Fruit fly (Drosophila melanogaster) whole organism, embryonic: ENCODE measurements around the gene TTLL1A.

Experiments used
- Abd-B ChIP-seq: fragments of 200-800 bp; sonication (Bioruptor generic); optimal IDR thresholded peaks from 2 replicates; lab custom pipeline; 2018; ENCODE audit warnings: missing biosample characterization, mild to moderate bottlenecking, missing genetic modification characterization, moderate library complexity
- CG10654 ChIP-seq: fragments of 200-800 bp; sonication (Bioruptor generic); optimal IDR thresholded peaks from 2 replicates; lab custom pipeline; 2016; ENCODE audit warnings: missing biosample characterization, missing genetic modification characterization
- CG12659 ChIP-seq: fragments of 200-800 bp; sonication (Bioruptor generic); optimal IDR thresholded peaks from 3 replicates; lab custom pipeline; 2017; ENCODE audit warnings: mild to moderate bottlenecking, missing biosample characterization, missing genetic modification reagents, missing genetic modification characterization
- CG12942 ChIP-seq: fragments of 200-800 bp; sonication (Bioruptor generic); optimal IDR thresholded peaks from 3 replicates; lab custom pipeline; 2016; ENCODE audit warnings: missing biosample characterization, missing genetic modification characterization
- CG14710 ChIP-seq: fragments of 200-800 bp; sonication (Bioruptor generic); optimal IDR thresholded peaks from 3 replicates; lab custom pipeline; 2019; ENCODE audit warnings: missing biosample characterization, mild to moderate bottlenecking, missing genetic modification characterization, moderate library complexity
- CG15479 ChIP-seq: fragments of 200-800 bp; sonication (Bioruptor generic); optimal IDR thresholded peaks from 3 replicates; lab custom pipeline; 2019; ENCODE audit warnings: missing biosample characterization, mild to moderate bottlenecking, missing genetic modification characterization, moderate library complexity
- CG1603 ChIP-seq: fragments of 200-800 bp; sonication (Bioruptor generic); optimal IDR thresholded peaks from 2 replicates; lab custom pipeline; 2019; ENCODE audit warnings: missing biosample characterization, mild to moderate bottlenecking, missing genetic modification characterization, moderate library complexity
- CG16813 ChIP-seq: fragments of 200-800 bp; sonication (Bioruptor generic); IDR thresholded peaks from 3 replicates; pipeline ENCODE4 v1.3.6; 2022; ENCODE audit warnings: missing biosample characterization, missing genetic modification characterization; ENCODE audit not compliant: partially characterized antibody
- CG17361 ChIP-seq: fragments of 200-800 bp; sonication (Bioruptor generic); IDR thresholded peaks from 3 replicates; pipeline ENCODE4 v1.3.6; 2022; ENCODE audit warnings: missing biosample characterization, missing genetic modification characterization
- CG17568 ChIP-seq: fragments of 200-800 bp; sonication (Bioruptor generic); optimal IDR thresholded peaks from 2 replicates; lab custom pipeline; 2018; ENCODE audit warnings: missing biosample characterization, mild to moderate bottlenecking, missing genetic modification characterization, moderate library complexity
- CG1792 ChIP-seq: fragments of 200-800 bp; sonication (Bioruptor generic); optimal IDR thresholded peaks from 2 replicates; lab custom pipeline; 2016; ENCODE audit warnings: missing biosample characterization, missing genetic modification characterization
- CG2129 ChIP-seq: fragments of 200-800 bp; sonication (Bioruptor generic); IDR thresholded peaks from 2 replicates; pipeline ENCODE4 v1.3.6; 2022; ENCODE audit warnings: missing biosample characterization, missing genetic modification characterization; ENCODE audit not compliant: partially characterized antibody
- CG2678 ChIP-seq: fragments of 200-800 bp; sonication (Bioruptor generic); optimal IDR thresholded peaks from 3 replicates; lab custom pipeline; 2019; ENCODE audit warnings: missing biosample characterization, mild to moderate bottlenecking, missing genetic modification characterization, moderate library complexity
- CG3838 ChIP-seq: fragments of 200-800 bp; sonication (Bioruptor generic); optimal IDR thresholded peaks from 3 replicates; lab custom pipeline; 2016; ENCODE audit warnings: missing biosample characterization, missing genetic modification characterization
- CG3847 ChIP-seq: fragments of 200-800 bp; sonication (Bioruptor generic); IDR thresholded peaks from 2 replicates; pipeline ENCODE4 v1.3.6; 2022; ENCODE audit warnings: missing biosample characterization, missing genetic modification characterization
- CG4282 ChIP-seq: fragments of 200-800 bp; sonication (Bioruptor generic); optimal IDR thresholded peaks from 2 replicates; lab custom pipeline; 2016; ENCODE audit warnings: missing biosample characterization, missing genetic modification characterization
- CG4854 ChIP-seq: fragments of 200-800 bp; sonication (Bioruptor generic); optimal IDR thresholded peaks from 2 replicates; lab custom pipeline; 2016; ENCODE audit warnings: missing biosample characterization, missing genetic modification characterization, inconsistent platforms
- CG5180 ChIP-seq: fragments of 200-800 bp; sonication (Bioruptor generic); optimal IDR thresholded peaks from 3 replicates; lab custom pipeline; 2017; ENCODE audit warnings: missing biosample characterization, missing genetic modification characterization, mild to moderate bottlenecking, moderate library complexity, missing genetic modification reagents
- CG5245 ChIP-seq: fragments of 200-800 bp; sonication (Bioruptor generic); optimal IDR thresholded peaks from 3 replicates; lab custom pipeline; 2016; ENCODE audit warnings: missing biosample characterization, missing genetic modification characterization
- CG6689 ChIP-seq: fragments of 200-800 bp; sonication (Bioruptor generic); IDR thresholded peaks from 2 replicates; pipeline ENCODE4 v1.3.6; 2022; ENCODE audit warnings: missing biosample characterization, missing genetic modification characterization
- CG8478 ChIP-seq: fragments of >200 bp; optimal IDR thresholded peaks from 2 replicates; lab custom pipeline; 2018
- CG9932 ChIP-seq: fragments of 200-800 bp; sonication (Bioruptor generic); IDR thresholded peaks from 2 replicates; pipeline ENCODE4 v1.3.6; 2022; ENCODE audit warnings: missing biosample characterization, missing genetic modification characterization
- Dbx ChIP-seq: fragments of 200-800 bp; sonication (Bioruptor generic); IDR thresholded peaks from 3 replicates; pipeline ENCODE4 v1.3.6; 2022; ENCODE audit warnings: missing biosample characterization, missing genetic modification characterization
- Dip3 ChIP-seq: fragments of 200-800 bp; sonication (Bioruptor generic); optimal IDR thresholded peaks from 3 replicates; lab custom pipeline; 2016; ENCODE audit warnings: missing biosample characterization, missing genetic modification characterization
- Drgx ChIP-seq: fragments of 200-800 bp; sonication (Bioruptor generic); IDR thresholded peaks from 2 replicates; pipeline ENCODE4 v1.3.6; 2022; ENCODE audit warnings: missing biosample characterization, missing genetic modification characterization
- E2f2 ChIP-seq: fragments of 200-800 bp; sonication (Bioruptor generic); IDR thresholded peaks from 2 replicates; pipeline ENCODE4 v1.3.6; 2022; ENCODE audit warnings: missing biosample characterization, missing genetic modification characterization
- H15 ChIP-seq: fragments of 200-800 bp; sonication (Bioruptor generic); IDR thresholded peaks from 3 replicates; pipeline ENCODE4 v1.3.6; 2022; ENCODE audit warnings: missing biosample characterization, missing genetic modification characterization
- HmgZ ChIP-seq: fragments of 200-800 bp; sonication (Bioruptor generic); optimal IDR thresholded peaks from 2 replicates; lab custom pipeline; 2018; ENCODE audit warnings: missing biosample characterization, mild to moderate bottlenecking, missing genetic modification characterization
- Hmx ChIP-seq: fragments of 200-800 bp; sonication (Bioruptor generic); optimal IDR thresholded peaks from 2 replicates; lab custom pipeline; 2016; ENCODE audit warnings: missing biosample characterization, missing genetic modification characterization
- Myb ChIP-seq: fragments of 200-800 bp; sonication (Bioruptor generic); optimal IDR thresholded peaks from 2 replicates; lab custom pipeline; 2016; ENCODE audit warnings: missing biosample characterization, missing genetic modification characterization
- Sry-δ ChIP-seq: fragments of 200-800 bp; sonication (Bioruptor generic); optimal IDR thresholded peaks from 2 replicates; lab custom pipeline; 2016; ENCODE audit warnings: missing biosample characterization, missing genetic modification characterization
- Xbp1 ChIP-seq: fragments of 200-800 bp; sonication (Bioruptor generic); optimal IDR thresholded peaks from 3 replicates; lab custom pipeline; 2016; ENCODE audit warnings: missing biosample characterization, mild to moderate bottlenecking, missing genetic modification characterization
- Xrp1 ChIP-seq: fragments of 200-800 bp; sonication (Bioruptor generic); IDR thresholded peaks from 2 replicates; pipeline ENCODE4 v1.3.6; 2022; ENCODE audit warnings: missing biosample characterization, missing genetic modification characterization
- ash1 ChIP-seq: fragments of 200-800 bp; sonication (Bioruptor generic); optimal IDR thresholded peaks from 2 replicates; lab custom pipeline; 2018; ENCODE audit warnings: missing biosample characterization, mild to moderate bottlenecking, missing genetic modification characterization
- cas ChIP-seq: fragments of 200-800 bp; sonication (Bioruptor generic); IDR thresholded peaks from 2 replicates; pipeline ENCODE4 v1.3.6; 2022; ENCODE audit warnings: missing biosample characterization, missing genetic modification characterization
- croc ChIP-seq: fragments of 200-800 bp; sonication (Bioruptor generic); conservative IDR thresholded peaks from 3 replicates; pipeline ENCODE4 v1.3.6; 2022; ENCODE audit warnings: missing biosample characterization, missing genetic modification characterization
- crp ChIP-seq, 2 experiments: fragments of 200-800 bp; sonication (Bioruptor generic); optimal IDR thresholded peaks; 2 replicates in 1 of 2; 3 replicates in 1 of 2; lab custom pipeline; 2017; ENCODE audit warnings: missing biosample characterization in 2 of 2, missing genetic modification characterization in 2 of 2, mild to moderate bottlenecking in 1 of 2, moderate library complexity in 1 of 2
- dpn ChIP-seq, 2 experiments: fragments of 200-800 bp; sonication (Bioruptor generic); optimal IDR thresholded peaks; 3 replicates each; lab custom pipeline; 2016; ENCODE audit warnings: missing biosample characterization in 2 of 2, missing genetic modification characterization in 2 of 2
- emc ChIP-seq: fragments of 200-800 bp; sonication (Bioruptor generic); optimal IDR thresholded peaks from 2 replicates; lab custom pipeline; 2016; ENCODE audit warnings: missing biosample characterization, missing genetic modification characterization
- fu2 ChIP-seq: fragments of 200-800 bp; sonication (Bioruptor generic); optimal IDR thresholded peaks from 2 replicates; lab custom pipeline; 2016; ENCODE audit warnings: missing biosample characterization, missing genetic modification characterization
- gce ChIP-seq: fragments of 200-800 bp; sonication (Bioruptor generic); IDR thresholded peaks from 3 replicates; pipeline ENCODE4 v1.3.6; 2022; ENCODE audit warnings: missing biosample characterization, missing genetic modification characterization
- nmo ChIP-seq: fragments of 200-800 bp; sonication (Bioruptor generic); optimal IDR thresholded peaks from 2 replicates; lab custom pipeline; 2018; ENCODE audit warnings: missing biosample characterization, mild to moderate bottlenecking, missing genetic modification characterization, moderate library complexity
- pfk ChIP-seq: fragments of 200-800 bp; sonication (Bioruptor generic); optimal IDR thresholded peaks from 2 replicates; lab custom pipeline; 2018; ENCODE audit warnings: missing biosample characterization, mild to moderate bottlenecking, missing genetic modification characterization, moderate library complexity
- sc ChIP-seq, 3 experiments: fragments of >200 bp in 2 of 3; fragments of 200-800 bp in 1 of 3; sonication (Bioruptor generic) in 1 of 3; optimal IDR thresholded peaks; 2 replicates in 2 of 3; 3 replicates in 1 of 3; lab custom pipeline; 2017; ENCODE audit warnings: mild to moderate bottlenecking in 1 of 3, missing biosample characterization in 1 of 3, missing genetic modification characterization in 1 of 3, missing genetic modification reagents in 1 of 3
- sens ChIP-seq: fragments of 200-800 bp; sonication (Bioruptor generic); peaks from one replicate; lab custom pipeline; 2016; ENCODE audit warnings: missing biosample characterization, missing genetic modification characterization
- sisA ChIP-seq: fragments of 200-800 bp; sonication (Bioruptor generic); IDR thresholded peaks from 2 replicates; pipeline ENCODE4 v1.3.6; 2022; ENCODE audit warnings: missing biosample characterization, missing genetic modification characterization
- stc ChIP-seq: fragments of 200-800 bp; sonication (Bioruptor generic); IDR thresholded peaks from 2 replicates; pipeline ENCODE4 v1.3.6; 2022; ENCODE audit warnings: missing biosample characterization, missing genetic modification characterization
- vfl ChIP-seq: fragments of 200-800 bp; sonication (Bioruptor generic); optimal IDR thresholded peaks from 2 replicates; lab custom pipeline; 2016; ENCODE audit warnings: missing biosample characterization, missing genetic modification characterization
- wdn ChIP-seq: fragments of 200-800 bp; sonication (Bioruptor generic); IDR thresholded peaks from 2 replicates; pipeline ENCODE4 v1.3.6; 2022; ENCODE audit warnings: missing biosample characterization, missing genetic modification characterization
- yki ChIP-seq: fragments of >200 bp; optimal IDR thresholded peaks from 3 replicates; lab custom pipeline; 2018
- zen2 ChIP-seq: fragments of 200-800 bp; sonication (Bioruptor generic); IDR thresholded peaks from 3 replicates; pipeline ENCODE4 v1.3.6; 2022; ENCODE audit warnings: missing biosample characterization, missing genetic modification characterization; ENCODE audit not compliant: partially characterized antibody

The TTLL1A gene

dm6 chrX:17175558-17176189 is 26.7 kb downstream of the TTLL1A start (continued):
- TF ChIP-seq CG17568 (GFP tag; lab: Kevin White, UChicago) (no peak), CG5180 (GFP tag; lab: Kevin White, UChicago) (no peak), Abd-B (GFP tag; lab: Kevin White, UChicago) (no peak), Xrp1 (GFP tag; lab: Robert Waterston, UW) (no peak), CG14710 (tag; lab: Kevin White, UChicago) (peak; percentile 10), CG3838 (GFP tag; lab: Kevin White, UChicago) (peak; percentile 23), sens (GFP tag; lab: Kevin White, UChicago) (peak; percentile 78), Xbp1 (GFP tag; lab: Kevin White, UChicago) (peak; percentile 55), nmo (GFP tag; lab: Kevin White, UChicago) (peak; percentile 13), H15 (GFP tag; lab: Robert Waterston, UW) (no peak), sc (optimal IDR thresholded peaks at IDR 0.05; lab: Kevin White, UChicago) (no peak), sc (GFP tag; optimal IDR thresholded peaks at IDR 0.05; lab: Kevin White, UChicago) (no peak), fu2 (GFP tag; lab: Kevin White, UChicago) (no peak), CG12659 (peak; percentile 28), CG12942 (GFP tag; lab: Kevin White, UChicago) (no peak), stc (GFP tag; lab: Robert Waterston, UW) (no peak), gce (GFP tag; lab: Robert Waterston, UW) (no peak), zen2 (GFP tag; lab: Robert Waterston, UW) (no peak), CG16813 (GFP tag; lab: Robert Waterston, UW) (peak; percentile 51; the same call in 1 of the 3 replicates), E2f2 (GFP tag; lab: Robert Waterston, UW) (no peak), vfl (GFP tag; lab: Kevin White, UChicago) (no peak), Dip3 (peak; percentile 17), CG6689 (no peak), ash1 (peak; percentile 15), CG15479 (GFP tag; lab: Kevin White, UChicago) (no peak), CG17361 (GFP tag; lab: Robert Waterston, UW) (no peak), crp (GFP tag; optimal IDR thresholded peaks at IDR 0.05; lab: Kevin White, UChicago) (no peak), Dbx (peak; percentile 68; the same call in 1 of the 3 replicates), HmgZ (tag; lab: Kevin White, UChicago) (peak; percentile 52), cas (GFP tag; lab: Robert Waterston, UW) (no peak), Sry-δ (no peak), CG2129 (no peak), pfk (GFP tag; lab: Kevin White, UChicago) (no peak), CG5245 (peak; percentile 33), CG3847 (GFP tag; lab: Robert Waterston, UW) (peak; percentile 21; the same call in 1 of the 2 replicates), CG9932 (GFP tag; lab: Robert Waterston, UW) (peak; percentile 53; the same call in 1 of the 2 replicates), croc (GFP tag; lab: Robert Waterston, UW) (peak; percentile 14; the same call in 1 of the 3 replicates), Drgx (GFP tag; lab: Robert Waterston, UW) (no peak), dpn (GFP tag; optimal IDR thresholded peaks at IDR 0.05; lab: Kevin White, UChicago) (peak; percentile 14 to 35), emc (no peak), CG1603 (tag; lab: Kevin White, UChicago) (peak; percentile 52), CG1792 (GFP tag; lab: Kevin White, UChicago) (no peak), wdn (no peak), sisA (GFP tag; lab: Robert Waterston, UW) (no peak; the same call in 1 of the 2 replicates), Hmx (GFP tag; lab: Kevin White, UChicago) (no peak), Myb (GFP tag; lab: Kevin White, UChicago) (peak; percentile 22), CG10654 (GFP tag; lab: Kevin White, UChicago) (no peak), CG4854 (GFP tag; lab: Kevin White, UChicago) (peak; percentile 24), CG4282 (GFP tag; lab: Kevin White, UChicago) (no peak), yki (lab: Kevin White, UChicago) (no peak), CG2678 (tag; lab: Kevin White, UChicago) (no peak), CG8478 (lab: Kevin White, UChicago) (no peak)
